Fruit fly (Drosophila melanogaster) whole organism, embryonic: ENCODE data around the gene Gale.

Source experiments
- CG11560 ChIP-seq: fragments of 200-800 bp; sonication (Bioruptor generic); IDR thresholded peaks from 3 replicates; pipeline ENCODE4 v1.3.6; 2022; ENCODE audit warnings: missing biosample characterization, missing genetic modification characterization
- CG12071 ChIP-seq: fragments of 200-800 bp; sonication (Bioruptor generic); optimal IDR thresholded peaks from 3 replicates; lab custom pipeline; 2018; ENCODE audit warnings: missing biosample characterization, mild to moderate bottlenecking, missing genetic modification characterization
- CG12769 ChIP-seq: fragments of 200-800 bp; sonication (Bioruptor generic); optimal IDR thresholded peaks from 2 replicates; lab custom pipeline; 2019; ENCODE audit warnings: missing biosample characterization, mild to moderate bottlenecking, missing genetic modification characterization, moderate library complexity
- CG13123 ChIP-seq: fragments of 200-800 bp; sonication (Bioruptor generic); optimal IDR thresholded peaks from 2 replicates; lab custom pipeline; 2016; ENCODE audit warnings: missing biosample characterization, missing genetic modification characterization
- CG15601 ChIP-seq: fragments of 200-800 bp; sonication (Bioruptor generic); optimal IDR thresholded peaks from 3 replicates; lab custom pipeline; 2019; ENCODE audit warnings: missing biosample characterization, mild to moderate bottlenecking, missing genetic modification characterization, moderate library complexity
- CG17328 ChIP-seq: fragments of 200-800 bp; sonication (Bioruptor generic); IDR thresholded peaks from 2 replicates; pipeline ENCODE4 v1.3.6; 2022; ENCODE audit warnings: missing biosample characterization, missing genetic modification characterization
- CG17612 ChIP-seq: fragments of 200-800 bp; sonication (Bioruptor generic); IDR thresholded peaks from 2 replicates; pipeline ENCODE4 v1.3.6; 2022; ENCODE audit warnings: missing biosample characterization, missing genetic modification characterization
- CG2875 ChIP-seq: fragments of 200-800 bp; sonication (Bioruptor generic); optimal IDR thresholded peaks from 2 replicates; lab custom pipeline; 2017; ENCODE audit warnings: missing biosample characterization, mild to moderate bottlenecking, missing genetic modification characterization, missing genetic modification reagents
- CG30431 ChIP-seq: fragments of 200-800 bp; sonication (Bioruptor generic); optimal IDR thresholded peaks from 2 replicates; lab custom pipeline; 2017; ENCODE audit warnings: missing biosample characterization, missing genetic modification characterization
- CG3065 ChIP-seq: fragments of 200-800 bp; sonication (Bioruptor generic); optimal IDR thresholded peaks from 2 replicates; lab custom pipeline; 2016; ENCODE audit warnings: missing biosample characterization, missing genetic modification characterization
- CG31365 ChIP-seq: fragments of 200-800 bp; sonication (Bioruptor generic); optimal IDR thresholded peaks from 2 replicates; lab custom pipeline; 2018; ENCODE audit warnings: missing biosample characterization, mild to moderate bottlenecking, missing genetic modification characterization
- CG32772 ChIP-seq: fragments of 200-800 bp; sonication (Bioruptor generic); IDR thresholded peaks from 2 replicates; pipeline ENCODE4 v1.3.6; 2022; ENCODE audit warnings: missing biosample characterization, missing genetic modification characterization
- CG34376 ChIP-seq: fragments of 200-800 bp; sonication (Bioruptor generic); optimal IDR thresholded peaks from 2 replicates; lab custom pipeline; 2018; ENCODE audit warnings: missing biosample characterization, mild to moderate bottlenecking, missing genetic modification characterization
- CG4617 ChIP-seq: fragments of 200-800 bp; sonication (Bioruptor generic); optimal IDR thresholded peaks from 3 replicates; lab custom pipeline; 2016; ENCODE audit warnings: missing biosample characterization, missing genetic modification characterization, borderline replicate concordance
- CG6254 ChIP-seq: fragments of 200-800 bp; sonication (Bioruptor generic); optimal IDR thresholded peaks from 3 replicates; lab custom pipeline; 2017; ENCODE audit warnings: mild to moderate bottlenecking, missing biosample characterization, missing genetic modification reagents, missing genetic modification characterization
- CG6683 ChIP-seq: fragments of 200-800 bp; sonication (Bioruptor generic); optimal IDR thresholded peaks from 2 replicates; lab custom pipeline; 2017; ENCODE audit warnings: missing biosample characterization, mild to moderate bottlenecking, missing genetic modification characterization, missing genetic modification reagents
- CG7271 ChIP-seq: fragments of 200-800 bp; sonication (Bioruptor generic); optimal IDR thresholded peaks from 2 replicates; lab custom pipeline; 2018; ENCODE audit warnings: missing biosample characterization, mild to moderate bottlenecking, missing genetic modification characterization, moderate library complexity
- CG8944 ChIP-seq: fragments of 200-800 bp; sonication (Bioruptor generic); optimal IDR thresholded peaks from 3 replicates; lab custom pipeline; 2016; ENCODE audit warnings: missing biosample characterization, missing genetic modification characterization
- CG9817 ChIP-seq: fragments of 200-800 bp; sonication (Bioruptor generic); optimal IDR thresholded peaks from 2 replicates; lab custom pipeline; 2018; ENCODE audit warnings: missing biosample characterization, mild to moderate bottlenecking, missing genetic modification characterization, moderate library complexity
- Dref ChIP-seq: fragments of 200-800 bp; sonication (Bioruptor generic); IDR thresholded peaks from 2 replicates; pipeline ENCODE4 v1.3.6; 2022; ENCODE audit warnings: missing biosample characterization, missing genetic modification characterization
- Drgx ChIP-seq: fragments of 200-800 bp; sonication (Bioruptor generic); IDR thresholded peaks from 2 replicates; pipeline ENCODE4 v1.3.6; 2022; ENCODE audit warnings: missing biosample characterization, missing genetic modification characterization
- HHEX ChIP-seq: fragments of 200-800 bp; sonication (Bioruptor generic); optimal IDR thresholded peaks from 3 replicates; lab custom pipeline; 2017; ENCODE audit warnings: missing biosample characterization, mild to moderate bottlenecking, missing genetic modification characterization, missing genetic modification reagents
- Hmx ChIP-seq: fragments of 200-800 bp; sonication (Bioruptor generic); optimal IDR thresholded peaks from 2 replicates; lab custom pipeline; 2016; ENCODE audit warnings: missing biosample characterization, missing genetic modification characterization
- Med ChIP-seq: fragments of 200-800 bp; sonication (Bioruptor generic); peaks from one replicate; lab custom pipeline; 2016; ENCODE audit warnings: missing biosample characterization, missing genetic modification characterization, mild to moderate bottlenecking, inconsistent platforms, moderate library complexity
- NFAT ChIP-seq: fragments of 200-800 bp; sonication (Bioruptor generic); IDR thresholded peaks from 2 replicates; pipeline ENCODE4 v1.3.6; 2022; ENCODE audit warnings: missing biosample characterization, missing genetic modification characterization
- Ravus ChIP-seq: fragments of 200-800 bp; sonication (Bioruptor generic); IDR thresholded peaks from 2 replicates; pipeline ENCODE4 v1.3.6; 2022; ENCODE audit warnings: missing biosample characterization, missing genetic modification characterization
- Sry-β ChIP-seq: fragments of 200-800 bp; sonication (Bioruptor generic); optimal IDR thresholded peaks from 2 replicates; lab custom pipeline; 2018; ENCODE audit warnings: missing biosample characterization, mild to moderate bottlenecking, missing genetic modification characterization, moderate library complexity
- Stat92E ChIP-seq, 3 experiments: fragments of >200 bp in 2 of 3; fragments of 200-800 bp in 1 of 3; sonication (Bioruptor generic) in 1 of 3; optimal IDR thresholded peaks; 2 replicates each; lab custom pipeline; 2017 to 2019; ENCODE audit warnings: missing biosample characterization in 3 of 3, missing genetic modification characterization in 3 of 3, mild to moderate bottlenecking in 1 of 3, moderate library complexity in 1 of 3
- aop ChIP-seq: fragments of 200-800 bp; sonication (Bioruptor generic); IDR thresholded peaks from 2 replicates; pipeline ENCODE4 v1.3.6; 2022; ENCODE audit warnings: missing biosample characterization, missing genetic modification characterization
- ap ChIP-seq: fragments of 200-800 bp; sonication (Bioruptor generic); IDR thresholded peaks from 2 replicates; pipeline ENCODE4 v1.3.6; 2022; ENCODE audit warnings: missing biosample characterization, missing genetic modification characterization
- bsh ChIP-seq, 2 experiments: fragments of 200-800 bp; sonication (Bioruptor generic); optimal IDR thresholded peaks; 2 replicates each; lab custom pipeline; 2017 to 2018; ENCODE audit warnings: mild to moderate bottlenecking in 2 of 2, missing biosample characterization in 2 of 2, missing genetic modification characterization in 2 of 2, moderate library complexity in 1 of 2
- corto ChIP-seq: fragments of 200-800 bp; sonication (Bioruptor generic); optimal IDR thresholded peaks from 2 replicates; lab custom pipeline; 2016; ENCODE audit warnings: missing biosample characterization, mild to moderate bottlenecking, missing genetic modification characterization, moderate library complexity
- crol ChIP-seq: fragments of 200-800 bp; sonication (Bioruptor generic); IDR thresholded peaks from 2 replicates; pipeline ENCODE4 v1.3.6; 2022; ENCODE audit warnings: missing biosample characterization, missing genetic modification characterization
- ewg ChIP-seq: fragments of 200-800 bp; sonication (Bioruptor generic); optimal IDR thresholded peaks from 3 replicates; lab custom pipeline; 2017; ENCODE audit warnings: mild to moderate bottlenecking, missing biosample characterization, missing genetic modification reagents, missing genetic modification characterization
- fu2 ChIP-seq: fragments of 200-800 bp; sonication (Bioruptor generic); optimal IDR thresholded peaks from 2 replicates; lab custom pipeline; 2016; ENCODE audit warnings: missing biosample characterization, missing genetic modification characterization
- knrl ChIP-seq: fragments of 200-800 bp; sonication (Bioruptor generic); IDR thresholded peaks from 3 replicates; pipeline ENCODE4 v1.3.6; 2022; ENCODE audit warnings: missing biosample characterization, missing genetic modification characterization; ENCODE audit not compliant: partially characterized antibody
- lbe ChIP-seq: fragments of 200-800 bp; sonication (Bioruptor generic); optimal IDR thresholded peaks from 2 replicates; lab custom pipeline; 2016; ENCODE audit warnings: missing biosample characterization, mild to moderate bottlenecking, missing genetic modification characterization
- lov ChIP-seq, 2 experiments: fragments of 200-800 bp in 1 of 2; fragments of >200 bp in 1 of 2; sonication (Bioruptor generic) in 1 of 2; IDR thresholded peaks in 1 of 2; optimal IDR thresholded peaks in 1 of 2; 2 replicates in 1 of 2; 3 replicates in 1 of 2; pipeline versions ENCODE4 v1.3.6 to Lab custom; 2017 to 2022; ENCODE audit warnings: missing biosample characterization in 1 of 2, missing genetic modification characterization in 1 of 2
- ranshi ChIP-seq: fragments of 200-800 bp; sonication (Bioruptor generic); IDR thresholded peaks from 2 replicates; pipeline ENCODE4 v1.3.6; 2022; ENCODE audit warnings: missing biosample characterization, missing genetic modification characterization
- ro ChIP-seq: fragments of 200-800 bp; sonication (Bioruptor generic); IDR thresholded peaks from 2 replicates; pipeline ENCODE4 v1.3.6; 2022; ENCODE audit warnings: missing biosample characterization, missing genetic modification characterization
- salm ChIP-seq: fragments of 200-800 bp; sonication (Bioruptor generic); optimal IDR thresholded peaks from 2 replicates; lab custom pipeline; 2018; ENCODE audit warnings: missing biosample characterization, mild to moderate bottlenecking, missing genetic modification characterization
- sd ChIP-seq: fragments of 200-800 bp; sonication (Bioruptor generic); optimal IDR thresholded peaks from 3 replicates; lab custom pipeline; 2018; ENCODE audit warnings: missing biosample characterization, mild to moderate bottlenecking, missing genetic modification characterization, moderate library complexity
- sens ChIP-seq: fragments of 200-800 bp; sonication (Bioruptor generic); peaks from one replicate; lab custom pipeline; 2016; ENCODE audit warnings: missing biosample characterization, missing genetic modification characterization
- slou ChIP-seq: fragments of 200-800 bp; sonication (Bioruptor generic); optimal IDR thresholded peaks from 3 replicates; lab custom pipeline; 2016; ENCODE audit warnings: missing biosample characterization, missing genetic modification characterization
- trem ChIP-seq: fragments of 200-800 bp; optimal IDR thresholded peaks from 3 replicates; lab custom pipeline; 2019; ENCODE audit warnings: missing biosample characterization, mild to moderate bottlenecking, missing genetic modification characterization, moderate library complexity

Gene Gale

DNA sequence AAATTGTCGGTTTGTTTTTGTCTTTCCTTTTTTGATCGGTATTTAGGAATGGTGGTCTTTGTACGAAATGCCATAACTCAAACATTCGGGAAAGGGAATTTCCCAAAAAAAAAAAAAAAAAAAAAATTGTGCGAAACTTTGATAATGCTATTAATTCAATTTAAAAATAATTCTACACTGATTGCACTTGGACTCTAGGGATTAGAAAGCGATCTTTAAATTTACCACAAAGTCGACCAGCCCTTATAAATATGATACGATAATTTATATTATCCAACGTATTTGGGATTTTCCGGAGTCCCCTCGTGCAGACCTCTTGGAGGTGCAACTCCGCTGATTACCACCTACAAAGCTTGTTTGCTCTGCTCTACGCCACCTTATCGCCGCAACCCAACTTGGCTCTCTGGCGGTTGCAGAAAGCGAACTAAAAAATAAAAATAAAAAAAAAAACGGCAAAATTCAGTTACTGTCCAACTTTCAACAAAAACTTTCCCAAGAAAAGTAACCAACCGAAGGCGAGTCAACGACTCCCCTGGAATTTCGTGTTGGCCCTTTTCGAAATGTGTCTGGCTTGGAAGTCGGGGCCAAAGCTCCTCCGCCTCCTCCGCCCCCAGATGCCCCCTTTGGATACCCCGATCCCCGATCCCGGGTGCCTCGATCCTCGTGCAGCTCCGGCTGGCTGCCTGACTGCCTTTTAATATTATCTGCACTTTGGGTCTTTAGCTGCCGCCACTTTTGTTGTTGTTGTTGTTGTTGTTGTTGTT lies 40.6 kb upstream of the Gale start (continued):
- TF ChIP-seq CG15601 (no peak), sens (peak; percentile 51), ap (GFP tag; lab: Robert Waterston, UW) (no peak)

DNA sequence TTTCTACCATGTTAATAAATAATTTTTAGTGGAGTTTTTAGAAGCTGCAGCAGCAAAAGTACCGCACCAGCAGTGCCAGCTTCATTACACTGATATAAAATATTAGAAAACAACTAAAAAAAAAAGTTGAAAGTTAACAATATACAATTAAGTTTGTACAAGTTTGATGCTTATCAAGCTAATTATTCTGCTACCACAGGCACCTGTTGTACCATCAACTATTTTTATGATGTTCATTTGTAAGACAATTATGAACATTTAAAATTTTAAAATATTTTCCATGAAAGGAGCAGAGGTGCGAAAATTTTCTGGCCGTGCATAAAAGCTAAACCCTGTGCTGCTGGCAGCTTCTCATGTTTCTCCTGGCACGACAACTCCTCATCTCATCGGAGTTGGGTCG lies 40.0 kb upstream of the Gale start:
- TF ChIP-seq corto (GFP tag; lab: Kevin White, UChicago) (peak; percentile 57), ewg (GFP tag; lab: Kevin White, UChicago) (no peak), ranshi (GFP tag; lab: Robert Waterston, UW) (no peak), bsh (GFP tag; optimal IDR thresholded peaks at IDR 0.05; lab: Kevin White, UChicago) (peak in 1 of 2 experiments; percentile 73), CG12071 (no peak), Drgx (GFP tag; lab: Robert Waterston, UW) (peak; percentile 67; the same call in 1 of the 2 replicates), CG31365 (tag; lab: Kevin White, UChicago) (no peak), CG30431 (no peak), CG34376 (no peak), lbe (GFP tag; lab: Kevin White, UChicago) (peak; percentile 24), Med (peak; percentile 12)
- TF ChIP-seq, all 482 proteins: peak for 5

DNA sequence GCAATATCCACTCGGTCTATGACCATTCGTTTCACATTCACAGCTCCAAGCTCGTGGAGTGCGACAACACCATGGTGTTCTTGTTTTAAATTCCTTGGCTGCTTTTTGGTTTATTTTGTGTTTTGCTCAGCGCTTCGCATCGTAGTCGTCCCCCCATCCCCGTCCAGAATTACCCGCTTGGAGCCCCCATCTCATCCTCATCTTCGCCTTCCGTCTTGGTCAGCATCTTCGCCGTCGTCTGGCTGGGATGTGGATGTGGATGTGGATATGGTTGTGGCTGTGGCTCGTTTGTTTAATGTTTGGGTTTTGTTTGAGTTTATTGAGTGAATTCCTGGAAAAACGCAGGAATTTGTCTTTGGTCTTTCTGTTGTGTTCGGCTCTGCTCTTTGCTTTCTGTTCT lies 39.2 kb upstream of the Gale start:
- TF ChIP-seq CG6683 (GFP tag; lab: Kevin White, UChicago) (no peak), crol (GFP tag; lab: Robert Waterston, UW) (0 out of 2 replicates have a peak, but pooled peaks have one; percentile 30), CG3065 (GFP tag; lab: Kevin White, UChicago) (no peak), bsh (GFP tag; optimal IDR thresholded peaks at IDR 0.05; lab: Kevin White, UChicago) (peak in 1 of 2 experiments; percentile 30), CG32772 (no peak), lov (optimal IDR thresholded peaks at IDR 0.05; lab: Kevin White, UChicago) (no peak), lov (GFP tag; IDR thresholded peaks at IDR 0.05; lab: Robert Waterston, UW) (no peak), CG13123 (no peak), Sry-β (GFP tag; lab: Kevin White, UChicago) (no peak), Hmx (GFP tag; lab: Kevin White, UChicago) (no peak), CG6254 (GFP tag; lab: Kevin White, UChicago) (no peak), sd (tag; lab: Kevin White, UChicago) (peak; percentile 30), salm (tag; lab: Kevin White, UChicago) (no peak), slou (GFP tag; lab: Kevin White, UChicago) (no peak), Stat92E (GFP tag; optimal IDR thresholded peaks at IDR 0.05; lab: Kevin White, UChicago) (peak in 1 of 3 experiments; percentile 76), CG8944 (GFP tag; lab: Kevin White, UChicago) (no peak), CG4617 (no peak), trem (tag; lab: Kevin White, UChicago) (no peak), knrl (GFP tag; lab: Robert Waterston, UW) (no peak), Med (peak; percentile 23), aop (GFP tag; lab: Robert Waterston, UW) (no peak), HHEX (GFP tag; lab: Kevin White, UChicago) (no peak)

DNA sequence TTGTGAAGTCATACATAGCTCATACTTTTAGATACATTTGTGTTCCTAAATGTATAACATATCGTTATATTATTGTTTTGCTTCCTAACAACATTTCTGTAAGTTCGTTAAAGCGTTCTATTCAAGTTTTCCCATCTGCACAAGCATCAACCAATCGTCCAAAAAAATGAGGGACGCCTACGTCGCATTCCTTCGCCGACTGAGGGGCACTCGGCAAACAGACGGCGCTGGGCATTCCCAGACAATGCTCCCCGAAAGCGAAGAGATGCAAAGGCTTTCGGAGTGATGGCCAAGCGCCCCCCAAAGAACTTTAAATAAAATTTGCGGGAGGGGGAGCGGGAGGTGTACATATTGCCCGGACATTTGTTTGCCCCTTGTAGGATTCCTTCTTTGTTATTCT lies 37.6 kb upstream of the Gale start:
- TF ChIP-seq CG7271 = no peak
- TF ChIP-seq CG2875 (GFP tag; lab: Kevin White, UChicago) = no peak
- peak; percentile 49 for TF ChIP-seq CG12769 (tag; lab: Kevin White, UChicago)
- TF ChIP-seq fu2 = no peak
- TF ChIP-seq CG11560 (tag; lab: Robert Waterston, UW) = no peak
- no peak for TF ChIP-seq ro (GFP tag; lab: Robert Waterston, UW)
- TF ChIP-seq CG3065 (GFP tag; lab: Kevin White, UChicago) = no peak
- TF ChIP-seq NFAT (GFP tag; lab: Robert Waterston, UW) = 0 out of 2 replicates have a peak, but pooled peaks have one; percentile 8
- TF ChIP-seq CG17328 (GFP tag; lab: Robert Waterston, UW) = 0 out of 2 replicates have a peak, but pooled peaks have one; percentile 4
- TF ChIP-seq Dref (GFP tag; lab: Robert Waterston, UW) = no peak
- no peak for TF ChIP-seq Ravus (GFP tag; lab: Robert Waterston, UW)
- no peak for TF ChIP-seq CG9817 (tag; lab: Kevin White, UChicago)
- 0 out of 2 replicates have a peak, but pooled peaks have one; percentile 16 for TF ChIP-seq CG17612 (GFP tag; lab: Robert Waterston, UW)
